Worm (Caenorhabditis elegans): ENCODE measurements around the gene K10D11.5.
A peak's percentile ranks its signal among the peaks of the same experiment; 100 is the strongest.

K10D11.5 gene

ce11 chrIV:13029674-13030466 is 38.2 kb upstream of the K10D11.5 start:
- TF ChIP-seq ceh-39 (tag; optimal IDR thresholded peaks at IDR 0.05) (peak; percentile 1), nhr-28 (tag; optimal IDR thresholded peaks at IDR 0.05) (no peak), sem-2 (GFP tag; optimal IDR thresholded peaks at IDR 0.05) (no peak), elt-1 (tag; optimal IDR thresholded peaks at IDR 0.05; ENCODE audit: borderline replicate concordance, insufficient read depth) (no peak), nhr-76 (tag; optimal IDR thresholded peaks at IDR 0.05) (no peak), drap-1 (GFP tag; optimal IDR thresholded peaks at IDR 0.05) (peak; percentile 40), ceh-43 (GFP tag; optimal IDR thresholded peaks at IDR 0.05) (no peak), lin-13 (tag; optimal IDR thresholded peaks at IDR 0.05) (peak; percentile 22), blmp-1 (tag; optimal IDR thresholded peaks at IDR 0.05) (no peak), unc-62 (GFP tag; optimal IDR thresholded peaks at IDR 0.05) (peak; percentile 50), nhr-12 (tag; optimal IDR thresholded peaks at IDR 0.05) (peak; percentile 43), snpc-4 (tag; optimal IDR thresholded peaks at IDR 0.05) (no peak), lin-32 (GFP tag; optimal IDR thresholded peaks at IDR 0.05) (peak; percentile 73), mls-2 (tag; optimal IDR thresholded peaks at IDR 0.05) (peak; percentile 46), bed-3 (GFP tag; optimal IDR thresholded peaks at IDR 0.05) (no peak), ham-2 (GFP tag; optimal IDR thresholded peaks at IDR 0.05) (peak; percentile 60), tbx-8 (GFP tag; optimal IDR thresholded peaks at IDR 0.05) (no peak), zip-8 (tag; optimal IDR thresholded peaks at IDR 0.05) (no peak), M03D4.4 (tag; optimal IDR thresholded peaks at IDR 0.05) (peak; percentile 9), mep-1 (tag; optimal IDR thresholded peaks at IDR 0.05) (no peak), unc-39 (tag; optimal IDR thresholded peaks at IDR 0.05) (no peak), ces-1 (GFP tag; optimal IDR thresholded peaks at IDR 0.05) (peak; percentile 46), unc-120 (tag; optimal IDR thresholded peaks at IDR 0.05; ENCODE audit: poor library complexity, severe bottlenecking) (peak; percentile 48), elt-3 (tag; optimal IDR thresholded peaks at IDR 0.05) (no peak), flh-1 (GFP tag; optimal IDR thresholded peaks at IDR 0.05) (no peak), ztf-11 (tag; optimal IDR thresholded peaks at IDR 0.05) (no peak), hlh-1 (tag; optimal IDR thresholded peaks at IDR 0.05) (peak; percentile 18), cnd-1 (tag; optimal IDR thresholded peaks at IDR 0.05) (peak; percentile 93), sptf-1 (tag; optimal IDR thresholded peaks at IDR 0.05) (peak; percentile 45), pha-4 (tag; optimal IDR thresholded peaks at IDR 0.05) (no peak), lsy-2 (tag; optimal IDR thresholded peaks at IDR 0.05) (no peak), nhr-2 (tag; optimal IDR thresholded peaks at IDR 0.05) (peak; percentile 20), nhr-237 (tag; optimal IDR thresholded peaks at IDR 0.05) (no peak), mab-5 (tag; optimal IDR thresholded peaks at IDR 0.05) (no peak), ceh-83 (GFP tag; optimal IDR thresholded peaks at IDR 0.05) (peak; percentile 60)

- peak; percentile 93 for TF ChIP-seq unc-39 (tag; optimal IDR thresholded peaks at IDR 0.05)
- TF ChIP-seq lin-32 (GFP tag; optimal IDR thresholded peaks at IDR 0.05) = no peak
- no peak for TF ChIP-seq M03D4.4 (tag; optimal IDR thresholded peaks at IDR 0.05)
- peak; percentile 2 for TF ChIP-seq ham-2 (GFP tag; optimal IDR thresholded peaks at IDR 0.05)
Measured at ce11 chrIV:13028746-13029673, 37.4 kb upstream of the K10D11.5 start.

Measured in whole organism, mixed stage, embryonic.